Fruit fly (Drosophila melanogaster): Measurements from ENCODE around the gene RpS13.

RpS13 gene

DNA sequence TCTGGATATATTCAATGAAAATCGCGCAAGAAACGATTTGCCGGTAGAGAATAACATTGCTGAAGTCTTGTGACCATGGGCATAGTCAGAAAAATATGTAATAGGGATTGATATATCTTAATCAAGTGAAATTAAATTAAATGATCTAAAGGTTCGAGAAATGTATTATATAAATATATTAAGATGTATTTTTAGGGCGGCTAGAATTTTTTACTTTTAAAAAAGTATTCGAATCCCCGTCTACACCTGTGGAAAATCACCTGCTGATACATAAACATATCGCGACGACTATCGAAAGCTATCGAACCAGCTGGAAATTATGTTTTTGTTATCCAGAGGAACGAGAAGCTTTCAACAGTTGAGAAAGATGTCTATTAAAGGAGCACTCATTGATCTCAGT lies 12.3 kb upstream of the RpS13 start, which contains the start of the genes CG13390 and CG17294 (continued):
- TF ChIP-seq CG1602 (GFP tag; optimal IDR thresholded peaks at IDR 0.05): peak; percentile 99
- peak; percentile 91 for TF ChIP-seq emc (GFP tag; optimal IDR thresholded peaks at IDR 0.05)
- TF ChIP-seq fu2 (GFP tag; optimal IDR thresholded peaks at IDR 0.05): peak; percentile 86
- TF ChIP-seq corto (GFP tag; optimal IDR thresholded peaks at IDR 0.05): peak; percentile 99
- peak; percentile 97 for TF ChIP-seq trem (tag; optimal IDR thresholded peaks at IDR 0.05)
- TF ChIP-seq toy (GFP tag; IDR thresholded peaks at IDR 0.05): peak; percentile 99
- TF ChIP-seq CG14014 (GFP tag; IDR thresholded peaks at IDR 0.05): peak; percentile 100
- peak; percentile 54 for TF ChIP-seq zf30C (GFP tag; optimal IDR thresholded peaks at IDR 0.05)
- TF ChIP-seq Ada2b (GFP tag; IDR thresholded peaks at IDR 0.05): peak; percentile 100
- peak; percentile 98 for TF ChIP-seq CG11696 (GFP tag; IDR thresholded peaks at IDR 0.05)
- TF ChIP-seq CG11695 (GFP tag; IDR thresholded peaks at IDR 0.05): peak; percentile 100
- TF ChIP-seq Hmx (GFP tag; optimal IDR thresholded peaks at IDR 0.05): peak; percentile 85
- TF ChIP-seq NfI (GFP tag; optimal IDR thresholded peaks at IDR 0.05): peak; percentile 100
- TF ChIP-seq chm (GFP tag; IDR thresholded peaks at IDR 0.05): peak; percentile 99
- TF ChIP-seq CoRest (tag; optimal IDR thresholded peaks at IDR 0.05): peak; percentile 100
- peak; percentile 69 for TF ChIP-seq pb (GFP tag; optimal IDR thresholded peaks at IDR 0.05)
- peak; percentile 97 to 100 for TF ChIP-seq bsh (GFP tag; optimal IDR thresholded peaks at IDR 0.05)
- peak; percentile 100 for TF ChIP-seq CG12391 (tag; optimal IDR thresholded peaks at IDR 0.05)
- peak; percentile 100 for TF ChIP-seq CG17359 (tag; optimal IDR thresholded peaks at IDR 0.05)
- peak; percentile 98 for TF ChIP-seq abd-A (tag; optimal IDR thresholded peaks at IDR 0.05)
- TF ChIP-seq az2 (GFP tag; optimal IDR thresholded peaks at IDR 0.05): peak; percentile 99
- peak; percentile 8 for TF ChIP-seq btn (GFP tag; optimal IDR thresholded peaks at IDR 0.05)
- TF ChIP-seq ranshi (GFP tag; IDR thresholded peaks at IDR 0.05): peak; percentile 100
- TF ChIP-seq eve (GFP tag; optimal IDR thresholded peaks at IDR 0.05): no peak
- peak; percentile 100 for TF ChIP-seq Drgx (GFP tag; IDR thresholded peaks at IDR 0.05)
- TF ChIP-seq ato (GFP tag; IDR thresholded peaks at IDR 0.05; ENCODE audit: partially characterized antibody): 0 out of 2 replicates have a peak, but pooled peaks have one; percentile 40
- peak; percentile 99 for TF ChIP-seq CG14667 (GFP tag; IDR thresholded peaks at IDR 0.05)
- peak; percentile 100 for TF ChIP-seq CG11085 (GFP tag; IDR thresholded peaks at IDR 0.05)
- peak; percentile 100 for TF ChIP-seq Fer3 (tag; optimal IDR thresholded peaks at IDR 0.05)
- TF ChIP-seq CG11456 (GFP tag; IDR thresholded peaks at IDR 0.05): peak; percentile 99
- peak; percentile 100 for TF ChIP-seq CG32532 (GFP tag; IDR thresholded peaks at IDR 0.05)
- peak; percentile 98 for TF ChIP-seq CG15514 (GFP tag; optimal IDR thresholded peaks at IDR 0.05)
- peak; percentile 92 for TF ChIP-seq pum (GFP tag; optimal IDR thresholded peaks at IDR 0.05)
- TF ChIP-seq CG6854 (GFP tag; optimal IDR thresholded peaks at IDR 0.05): peak; percentile 100
- peak; percentile 65 for TF ChIP-seq Dref (GFP tag; IDR thresholded peaks at IDR 0.05)
- peak; percentile 99 for TF ChIP-seq ken (GFP tag; IDR thresholded peaks at IDR 0.05)
- peak; percentile 98 for TF ChIP-seq Hsf (GFP tag; optimal IDR thresholded peaks at IDR 0.05)
- peak; percentile 99 for TF ChIP-seq run (tag; optimal IDR thresholded peaks at IDR 0.05)
- TF ChIP-seq CG16779 (GFP tag; IDR thresholded peaks at IDR 0.05): peak; percentile 99
- peak; percentile 91 for TF ChIP-seq eyg (GFP tag; optimal IDR thresholded peaks at IDR 0.05)
- TF ChIP-seq cas (GFP tag; IDR thresholded peaks at IDR 0.05): peak; percentile 99
- peak; percentile 82 for TF ChIP-seq MESR4 (GFP tag; optimal IDR thresholded peaks at IDR 0.05)
- TF ChIP-seq CG7372 (GFP tag; IDR thresholded peaks at IDR 0.05): peak; percentile 100
- peak; percentile 99 for TF ChIP-seq dmrt11E (tag; optimal IDR thresholded peaks at IDR 0.05)
- TF ChIP-seq BEAF-32 (GFP tag; optimal IDR thresholded peaks at IDR 0.05): peak; percentile 75
- TF ChIP-seq Ets65A (GFP tag): peak; percentile 97
- TF ChIP-seq CG12659 (GFP tag; optimal IDR thresholded peaks at IDR 0.05): peak; percentile 100
- peak; percentile 70 for TF ChIP-seq NC2α (GFP tag; optimal IDR thresholded peaks at IDR 0.05)
- peak; percentile 99 for TF ChIP-seq Oaz (GFP tag; IDR thresholded peaks at IDR 0.05)
- peak; percentile 69 for TF ChIP-seq Myb (GFP tag; optimal IDR thresholded peaks at IDR 0.05)
- peak; percentile 99 for TF ChIP-seq CG30403 (GFP tag; optimal IDR thresholded peaks at IDR 0.05)
- TF ChIP-seq shn (GFP tag; optimal IDR thresholded peaks at IDR 0.05): peak; percentile 77

All from whole organism, embryonic.